Worm (Caenorhabditis elegans): ENCODE results near the gene sra-39.

DNA sequence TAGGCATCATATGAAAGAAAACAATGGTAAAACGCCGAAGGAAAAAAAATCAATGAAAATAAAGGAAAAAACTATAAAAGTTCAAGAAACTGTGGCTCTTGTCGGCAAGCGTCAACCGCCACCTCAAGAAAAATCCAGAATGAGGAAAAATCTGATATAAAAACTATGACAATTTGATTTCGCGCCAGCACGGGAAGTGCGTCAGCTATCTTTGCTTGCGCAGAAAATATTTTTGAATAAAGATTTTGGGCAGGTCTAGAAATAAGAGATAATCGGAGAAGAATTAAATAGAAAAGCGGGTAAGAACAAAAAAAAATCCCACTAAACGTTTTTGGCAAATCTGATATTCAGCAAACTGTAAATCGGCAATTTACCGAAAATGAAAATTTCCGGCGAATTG, 14.9 kb upstream of the sra-39 start:
- TF ChIP-seq flt-1 (GFP tag; IDR thresholded peaks at IDR 0.05) (no peak), T22C8.4 (GFP tag; IDR thresholded peaks at IDR 0.05) (no peak), cog-1 (tag; optimal IDR thresholded peaks at IDR 0.05) (no peak), ztf-23 (GFP tag; IDR thresholded peaks at IDR 0.05) (no peak), ref-1 (GFP tag; conservative IDR thresholded peaks at IDR 0.05) (no peak)
